Fruit fly (Drosophila melanogaster) whole organism, prepupa: Measurements from ENCODE around the gene gce.

Experiments used
- Blimp-1 ChIP-seq: fragments of 200-800 bp; sonication (Bioruptor generic); optimal IDR thresholded peaks from 3 replicates; lab custom pipeline; 2017; ENCODE audit warnings: missing biosample characterization, missing genetic modification characterization, mild to moderate bottlenecking, moderate library complexity, missing genetic modification reagents
- CG10631 ChIP-seq: fragments of 200-800 bp; sonication (Bioruptor generic); optimal IDR thresholded peaks from 2 replicates; lab custom pipeline; 2016; ENCODE audit warnings: missing biosample characterization, missing genetic modification characterization
- CG11294 ChIP-seq: fragments of 200-800 bp; sonication (Bioruptor generic); IDR thresholded peaks from 2 replicates; pipeline ENCODE4 v1.3.6; 2022; ENCODE audit warnings: missing biosample characterization, missing genetic modification characterization
- CG15336 ChIP-seq: fragments of 200-800 bp; sonication (Bioruptor generic); IDR thresholded peaks from 2 replicates; pipeline ENCODE4 v1.3.6; 2022; ENCODE audit warnings: missing biosample characterization, missing genetic modification characterization
- CG1621 ChIP-seq: fragments of 200-800 bp; sonication (Bioruptor generic); optimal IDR thresholded peaks from 3 replicates; lab custom pipeline; 2018; ENCODE audit warnings: missing biosample characterization, mild to moderate bottlenecking, missing genetic modification characterization
- CG16779 ChIP-seq: fragments of 200-800 bp; sonication (Bioruptor generic); optimal IDR thresholded peaks from 3 replicates; lab custom pipeline; 2017; ENCODE audit warnings: missing biosample characterization, mild to moderate bottlenecking, missing genetic modification characterization
- CG3032 ChIP-seq: fragments of 200-800 bp; optimal IDR thresholded peaks from 2 replicates; lab custom pipeline; 2019; ENCODE audit warnings: missing biosample characterization, mild to moderate bottlenecking, missing genetic modification characterization, moderate library complexity
- CG31627 ChIP-seq: fragments of 200-800 bp; sonication (Bioruptor generic); optimal IDR thresholded peaks from 3 replicates; lab custom pipeline; 2016; ENCODE audit warnings: missing biosample characterization, missing genetic modification characterization
- CG32006 ChIP-seq: fragments of 200-800 bp; sonication (Bioruptor generic); optimal IDR thresholded peaks from 3 replicates; lab custom pipeline; 2017; ENCODE audit warnings: missing biosample characterization, mild to moderate bottlenecking, missing genetic modification characterization
- CG34406 ChIP-seq: fragments of 200-800 bp; sonication (Bioruptor generic); optimal IDR thresholded peaks from 3 replicates; lab custom pipeline; 2016; ENCODE audit warnings: missing biosample characterization, missing genetic modification characterization
- CG3919 ChIP-seq: fragments of 200-800 bp; sonication (Bioruptor generic); optimal IDR thresholded peaks from 3 replicates; lab custom pipeline; 2016; ENCODE audit warnings: missing biosample characterization, missing genetic modification characterization
- CG6276 ChIP-seq: fragments of 200-800 bp; sonication (Bioruptor generic); optimal IDR thresholded peaks from 2 replicates; lab custom pipeline; 2017; ENCODE audit warnings: missing biosample characterization, mild to moderate bottlenecking, missing genetic modification characterization
- CG6792 ChIP-seq: fragments of 200-800 bp; sonication (Bioruptor generic); optimal IDR thresholded peaks from 3 replicates; lab custom pipeline; 2016; ENCODE audit warnings: missing biosample characterization, missing genetic modification characterization
- CG8119 ChIP-seq: fragments of 200-800 bp; sonication (Bioruptor generic); IDR thresholded peaks from 3 replicates; pipeline ENCODE4 v1.3.6; 2022; ENCODE audit warnings: missing biosample characterization, missing genetic modification characterization
- CG8632 ChIP-seq: fragments of 200-800 bp; sonication (Bioruptor generic); optimal IDR thresholded peaks from 3 replicates; lab custom pipeline; 2016; ENCODE audit warnings: missing biosample characterization, missing genetic modification characterization
- CG9139 ChIP-seq: fragments of 200-800 bp; sonication (Bioruptor generic); optimal IDR thresholded peaks from 3 replicates; lab custom pipeline; 2017; ENCODE audit warnings: missing biosample characterization, mild to moderate bottlenecking, missing genetic modification characterization
- Eip75B ChIP-seq: fragments of 200-800 bp; sonication (Bioruptor generic); optimal IDR thresholded peaks from 3 replicates; lab custom pipeline; 2016; ENCODE audit warnings: missing biosample characterization, missing genetic modification characterization
- Eip78C ChIP-seq: fragments of 200-800 bp; sonication (Bioruptor generic); peaks from one replicate; lab custom pipeline; 2016; ENCODE audit warnings: missing biosample characterization, missing genetic modification characterization
- Eip93F ChIP-seq: fragments of 200-800 bp; sonication (Bioruptor generic); optimal IDR thresholded peaks from 2 replicates; lab custom pipeline; 2016; ENCODE audit warnings: missing biosample characterization, mild to moderate bottlenecking, missing genetic modification characterization
- Ets21C ChIP-seq: fragments of 200-800 bp; sonication (Bioruptor generic); optimal IDR thresholded peaks from 3 replicates; lab custom pipeline; 2016; ENCODE audit warnings: missing biosample characterization, missing genetic modification characterization
- Gug ChIP-seq: fragments of 200-800 bp; sonication (Bioruptor generic); IDR thresholded peaks from 2 replicates; pipeline ENCODE4 v1.3.6; 2022; ENCODE audit warnings: missing biosample characterization, missing genetic modification characterization
- Hr39 ChIP-seq: fragments of 200-800 bp; sonication (Bioruptor generic); optimal IDR thresholded peaks from 2 replicates; lab custom pipeline; 2016; ENCODE audit warnings: missing biosample characterization, missing genetic modification characterization
- Hr4 ChIP-seq: fragments of 200-800 bp; sonication (Bioruptor generic); optimal IDR thresholded peaks from 3 replicates; lab custom pipeline; 2016; ENCODE audit warnings: missing biosample characterization, missing genetic modification characterization
- Lpt ChIP-seq: fragments of 200-800 bp; sonication (Bioruptor generic); optimal IDR thresholded peaks from 3 replicates; lab custom pipeline; 2016; ENCODE audit warnings: missing biosample characterization, missing genetic modification characterization
- Met ChIP-seq: fragments of 200-800 bp; sonication (Bioruptor generic); optimal IDR thresholded peaks from 3 replicates; lab custom pipeline; 2016; ENCODE audit warnings: missing biosample characterization, missing genetic modification characterization
- OdsH ChIP-seq: fragments of 200-800 bp; sonication (Bioruptor generic); optimal IDR thresholded peaks from 3 replicates; lab custom pipeline; 2016; ENCODE audit warnings: missing biosample characterization, missing genetic modification characterization
- Sox15 ChIP-seq: fragments of 200-800 bp; sonication (Bioruptor generic); optimal IDR thresholded peaks from 3 replicates; lab custom pipeline; 2016; ENCODE audit warnings: missing biosample characterization, missing genetic modification characterization
- acj6 ChIP-seq: fragments of 200-800 bp; sonication (Bioruptor generic); optimal IDR thresholded peaks from 3 replicates; lab custom pipeline; 2016; ENCODE audit warnings: missing biosample characterization, missing genetic modification characterization
- dac ChIP-seq: fragments of 200-800 bp; sonication (Bioruptor generic); optimal IDR thresholded peaks from 2 replicates; lab custom pipeline; 2017; ENCODE audit warnings: missing biosample characterization, mild to moderate bottlenecking, missing genetic modification characterization
- fkh ChIP-seq: fragments of 200-800 bp; sonication (Bioruptor generic); optimal IDR thresholded peaks from 3 replicates; lab custom pipeline; 2017; ENCODE audit warnings: missing biosample characterization, mild to moderate bottlenecking, missing genetic modification characterization, moderate library complexity
- net ChIP-seq: fragments of 200-800 bp; sonication (Bioruptor generic); optimal IDR thresholded peaks from 3 replicates; lab custom pipeline; 2016; ENCODE audit warnings: missing biosample characterization, missing genetic modification characterization
- pdm3 ChIP-seq: fragments of 200-800 bp; sonication (Bioruptor generic); optimal IDR thresholded peaks from 3 replicates; lab custom pipeline; 2016; ENCODE audit warnings: missing biosample characterization, missing genetic modification characterization
- spab ChIP-seq: fragments of 200-800 bp; sonication (Bioruptor generic); optimal IDR thresholded peaks from 2 replicates; lab custom pipeline; 2017; ENCODE audit warnings: missing biosample characterization, mild to moderate bottlenecking, missing genetic modification characterization, missing genetic modification reagents
- ss ChIP-seq, 2 experiments: fragments of 200-800 bp; sonication (Bioruptor generic); optimal IDR thresholded peaks; 2 replicates in 1 of 2; 3 replicates in 1 of 2; lab custom pipeline; 2017 to 2018; ENCODE audit warnings: mild to moderate bottlenecking in 2 of 2, missing biosample characterization in 2 of 2, missing genetic modification characterization in 2 of 2, moderate library complexity in 1 of 2
- svp ChIP-seq: fragments of 200-800 bp; sonication (Bioruptor generic); peaks from one replicate; lab custom pipeline; 2016; ENCODE audit warnings: missing biosample characterization, missing genetic modification characterization
- topi ChIP-seq: fragments of 200-800 bp; sonication (Bioruptor generic); optimal IDR thresholded peaks from 3 replicates; lab custom pipeline; 2016; ENCODE audit warnings: missing biosample characterization, missing genetic modification characterization
- vri ChIP-seq: fragments of 200-800 bp; sonication (Bioruptor generic); optimal IDR thresholded peaks from 3 replicates; lab custom pipeline; 2016; ENCODE audit warnings: missing biosample characterization, mild to moderate bottlenecking, missing genetic modification characterization

The gce gene

dm6 chrX:15305975-15306909, 8.7 kb downstream of the gce start (continued):
- TF ChIP-seq vri (GFP tag; lab: Kevin White, UChicago), result peak; percentile 74
- no peak for TF ChIP-seq CG31627 (GFP tag; lab: Kevin White, UChicago)
- no peak for TF ChIP-seq CG34406 (GFP tag; lab: Kevin White, UChicago)
- TF ChIP-seq Sox15, result no peak
- no peak for TF ChIP-seq Lpt (GFP tag; lab: Kevin White, UChicago)
- TF ChIP-seq CG6276 (GFP tag; lab: Kevin White, UChicago), result peak; percentile 41
- peak; percentile 5 for TF ChIP-seq Hr4 (GFP tag; lab: Kevin White, UChicago)
- TF ChIP-seq Gug (GFP tag; lab: Robert Waterston, UW), result no peak
- no peak for TF ChIP-seq Blimp-1 (GFP tag; lab: Kevin White, UChicago)
- no peak for TF ChIP-seq Eip75B (GFP tag; lab: Kevin White, UChicago)
- TF ChIP-seq Ets21C (GFP tag; lab: Kevin White, UChicago), result peak; percentile 4
- TF ChIP-seq CG6792 (GFP tag; lab: Kevin White, UChicago), result peak; percentile 3
- no peak for TF ChIP-seq topi (GFP tag; lab: Kevin White, UChicago)
- peak; percentile 13 for TF ChIP-seq Hr39
- no peak for TF ChIP-seq CG9139 (GFP tag; lab: Kevin White, UChicago)
- TF ChIP-seq CG3919 (GFP tag; lab: Kevin White, UChicago), result peak; percentile 26

dm6 chrX:15307485-15308138, 10.0 kb downstream of the gce start:
- TF ChIP-seq pdm3 (no peak), fkh (GFP tag; lab: Kevin White, UChicago) (peak; percentile 51), svp (GFP tag; lab: Kevin White, UChicago) (peak; percentile 77), CG16779 (tag; lab: Kevin White, UChicago) (no peak), CG1621 (tag; lab: Kevin White, UChicago) (no peak), Eip78C (GFP tag; lab: Kevin White, UChicago) (peak; percentile 33), CG3032 (tag; lab: Kevin White, UChicago) (no peak), CG11294 (GFP tag; lab: Robert Waterston, UW) (no peak)

- TF ChIP-seq CG6276 (GFP tag; lab: Kevin White, UChicago), result peak; percentile 1
- no peak for TF ChIP-seq topi (GFP tag; lab: Kevin White, UChicago)
- TF ChIP-seq Eip78C (GFP tag; lab: Kevin White, UChicago), result peak; percentile 42
- TF ChIP-seq vri (GFP tag; lab: Kevin White, UChicago), result peak; percentile 21
- TF ChIP-seq, all 60 proteins: peak for 3
Observed at dm6 chrX:15308456-15308954, 10.9 kb downstream of the gce start.

- TF ChIP-seq spab (no peak), CG6792 (GFP tag; lab: Kevin White, UChicago) (no peak)
Observed at dm6 chrX:15309918-15310317, 12.4 kb downstream of the gce start.

- TF ChIP-seq CG32006 (GFP tag; lab: Kevin White, UChicago), result peak; percentile 85
- peak in 1 of 2 experiments; percentile 57 for TF ChIP-seq ss (GFP tag; optimal IDR thresholded peaks at IDR 0.05; lab: Kevin White, UChicago)
- TF ChIP-seq Lpt (GFP tag; lab: Kevin White, UChicago), result peak; percentile 25
- TF ChIP-seq CG16779 (tag; lab: Kevin White, UChicago), result peak; percentile 15
- TF ChIP-seq Eip93F (GFP tag; lab: Kevin White, UChicago), result no peak
- no peak for TF ChIP-seq CG1621 (tag; lab: Kevin White, UChicago)
- TF ChIP-seq CG15336 (GFP tag; lab: Robert Waterston, UW), result peak; percentile 49; the same call in 1 of the 2 replicates
- TF ChIP-seq dac (GFP tag; lab: Kevin White, UChicago), result peak; percentile 46
- TF ChIP-seq OdsH, result peak; percentile 74
- TF ChIP-seq CG8119 (GFP tag; lab: Robert Waterston, UW), result peak; percentile 49; the same call in 1 of the 3 replicates
- peak; percentile 62 for TF ChIP-seq CG8632 (GFP tag; lab: Kevin White, UChicago)
- TF ChIP-seq Hr4 (GFP tag; lab: Kevin White, UChicago), result peak; percentile 54
- TF ChIP-seq CG11294 (GFP tag; lab: Robert Waterston, UW), result peak; percentile 45; the same call in 1 of the 2 replicates
- TF ChIP-seq vri (GFP tag; lab: Kevin White, UChicago), result no peak
- TF ChIP-seq CG10631 (GFP tag; lab: Kevin White, UChicago), result peak; percentile 57
- peak; percentile 62 for TF ChIP-seq pdm3
- peak; percentile 53 for TF ChIP-seq Met (GFP tag; lab: Kevin White, UChicago)
- peak; percentile 66 for TF ChIP-seq acj6 (GFP tag; lab: Kevin White, UChicago)
- TF ChIP-seq net, result peak; percentile 59
- TF ChIP-seq Eip75B (GFP tag; lab: Kevin White, UChicago), result peak; percentile 35
- TF ChIP-seq spab, result peak; percentile 42
Observed at dm6 chrX:15312074-15312881, 14.7 kb downstream of the gce start.
